Fruit fly (Drosophila melanogaster): Measurements from ENCODE around the gene CG10097.

The CG10097 gene

DNA sequence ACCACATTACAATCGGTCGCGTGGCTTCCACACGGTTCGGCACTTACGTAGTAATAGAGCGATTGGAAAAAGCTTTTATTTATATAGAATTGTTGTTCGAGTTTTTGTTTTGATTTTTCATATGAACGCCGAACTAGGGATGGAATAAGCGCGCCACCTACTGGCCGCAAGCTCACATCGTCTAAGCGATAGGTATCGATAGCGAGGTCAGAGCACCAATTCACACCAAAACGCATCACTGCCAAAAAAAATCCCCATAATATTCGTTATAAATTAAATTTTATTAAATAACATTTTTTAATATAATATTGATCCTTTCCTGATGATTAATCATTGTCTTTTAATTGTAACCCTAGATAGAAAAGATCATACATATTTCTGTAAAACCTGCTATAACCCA, 45.3 kb downstream of the CG10097 start, which contains the start of gene CG10038 (continued):
- peak; percentile 56; the same call in 1 of the 2 replicates for TF ChIP-seq sob (GFP tag; IDR thresholded peaks at IDR 0.05)
- peak; percentile 97 for TF ChIP-seq CG6791 (GFP tag; IDR thresholded peaks at IDR 0.05; ENCODE audit: partially characterized antibody)
- no peak for TF ChIP-seq CG15073 (GFP tag; optimal IDR thresholded peaks at IDR 0.05)
- peak; percentile 71 for TF ChIP-seq E2f2 (GFP tag; IDR thresholded peaks at IDR 0.05)
- peak; percentile 82 for TF ChIP-seq CG9932 (GFP tag; IDR thresholded peaks at IDR 0.05)
- TF ChIP-seq CG42726 (GFP tag; IDR thresholded peaks at IDR 0.05; ENCODE audit: partially characterized antibody), result peak; percentile 97
- peak; percentile 79 for TF ChIP-seq CG15514 (GFP tag; optimal IDR thresholded peaks at IDR 0.05)
- no peak for TF ChIP-seq CG6689 (GFP tag; IDR thresholded peaks at IDR 0.05)
- TF ChIP-seq tx (GFP tag; optimal IDR thresholded peaks at IDR 0.05), result no peak
- peak; percentile 1 for TF ChIP-seq slp2 (GFP tag; optimal IDR thresholded peaks at IDR 0.05)
- no peak for TF ChIP-seq CG12299 (tag; optimal IDR thresholded peaks at IDR 0.05)
- no peak for TF ChIP-seq Atf3 (GFP tag; optimal IDR thresholded peaks at IDR 0.05)
- TF ChIP-seq sqz (GFP tag; optimal IDR thresholded peaks at IDR 0.05), result peak; percentile 28
- TF ChIP-seq H15 (GFP tag; IDR thresholded peaks at IDR 0.05), result peak; percentile 42; the same call in 1 of the 3 replicates
- no peak for TF ChIP-seq CG7372 (GFP tag; IDR thresholded peaks at IDR 0.05)
- TF ChIP-seq gfzf (GFP tag; optimal IDR thresholded peaks at IDR 0.05), result peak; percentile 44
- TF ChIP-seq gsb-n (tag; optimal IDR thresholded peaks at IDR 0.05), result no peak
- no peak for TF ChIP-seq HLH3B (GFP tag; IDR thresholded peaks at IDR 0.05)
- no peak for TF ChIP-seq CG1792 (GFP tag; optimal IDR thresholded peaks at IDR 0.05)
- TF ChIP-seq CG6175 (GFP tag; IDR thresholded peaks at IDR 0.05), result no peak
- TF ChIP-seq CG3065 (GFP tag; optimal IDR thresholded peaks at IDR 0.05), result no peak
- TF ChIP-seq CG16813 (GFP tag; IDR thresholded peaks at IDR 0.05; ENCODE audit: partially characterized antibody), result peak; percentile 93
- no peak for TF ChIP-seq onecut (GFP tag; IDR thresholded peaks at IDR 0.05)
- peak; percentile 95 for TF ChIP-seq bbx (GFP tag; IDR thresholded peaks at IDR 0.05; ENCODE audit: partially characterized antibody)
- peak; percentile 59 for TF ChIP-seq Sry-β (GFP tag; optimal IDR thresholded peaks at IDR 0.05)
- no peak for TF ChIP-seq CG7786 (GFP tag; optimal IDR thresholded peaks at IDR 0.05)
- no peak for TF ChIP-seq CG12071 (GFP tag; optimal IDR thresholded peaks at IDR 0.05)
- TF ChIP-seq Fer2 (tag; optimal IDR thresholded peaks at IDR 0.05), result no peak
- TF ChIP-seq CG11723 (GFP tag; optimal IDR thresholded peaks at IDR 0.05), result no peak
- no peak for TF ChIP-seq Optix (GFP tag; IDR thresholded peaks at IDR 0.05)
- no peak for TF ChIP-seq NK7.1 (GFP tag; optimal IDR thresholded peaks at IDR 0.05)
- peak in 1 of 2 experiments; percentile 23 for TF ChIP-seq crp (GFP tag; optimal IDR thresholded peaks at IDR 0.05)
- peak; percentile 92 for TF ChIP-seq chinmo (GFP tag; IDR thresholded peaks at IDR 0.05; ENCODE audit: partially characterized antibody)
- no peak for TF ChIP-seq CG4854 (GFP tag; optimal IDR thresholded peaks at IDR 0.05)
- no peak for TF ChIP-seq peb (GFP tag; IDR thresholded peaks at IDR 0.05)
- no peak for TF ChIP-seq tgo (GFP tag; IDR thresholded peaks at IDR 0.05)
- TF ChIP-seq CG9876 (GFP tag; optimal IDR thresholded peaks at IDR 0.05), result peak; percentile 14
- TF ChIP-seq ara (GFP tag; IDR thresholded peaks at IDR 0.05), result 0 out of 2 replicates have a peak, but pooled peaks have one; percentile 28
- peak; percentile 55; the same call in 1 of the 2 replicates for TF ChIP-seq vvl (GFP tag; IDR thresholded peaks at IDR 0.05)
- TF ChIP-seq rib (GFP tag; IDR thresholded peaks at IDR 0.05), result no peak
- TF ChIP-seq lov (optimal IDR thresholded peaks at IDR 0.05), result no peak
- no peak for TF ChIP-seq lov (GFP tag; IDR thresholded peaks at IDR 0.05)
- TF ChIP-seq bigmax (GFP tag; optimal IDR thresholded peaks at IDR 0.05), result no peak
- TF ChIP-seq CG17802 (tag; optimal IDR thresholded peaks at IDR 0.05), result no peak
- no peak for TF ChIP-seq CG17912 (GFP tag; optimal IDR thresholded peaks at IDR 0.05)
- peak; percentile 91 for TF ChIP-seq tna (GFP tag; IDR thresholded peaks at IDR 0.05; ENCODE audit: partially characterized antibody)
- no peak for TF ChIP-seq CG2199 (GFP tag; IDR thresholded peaks at IDR 0.05)
- no peak for TF ChIP-seq CG1602 (GFP tag; optimal IDR thresholded peaks at IDR 0.05)
- no peak for TF ChIP-seq Gsc (GFP tag; IDR thresholded peaks at IDR 0.05)
- TF ChIP-seq Sry-δ (GFP tag; optimal IDR thresholded peaks at IDR 0.05), result peak; percentile 95
- TF ChIP-seq cg (GFP tag; optimal IDR thresholded peaks at IDR 0.05), result no peak
- TF ChIP-seq CG14860 (GFP tag; IDR thresholded peaks at IDR 0.05; ENCODE audit: partially characterized antibody), result peak; percentile 80
